Worm (Caenorhabditis elegans) whole organism, midembryonic: ENCODE measurements around the gene ZK632.9.

ENCODE experiments used
- flt-1 ChIP-seq: fragments of 200-800 bp; sonication (Bioruptor generic); IDR thresholded peaks from 2 replicates; pipeline ENCODE4 v1.3.6; 2022; ENCODE audit warnings: missing genetic modification characterization, missing compliant biosample characterization
- ref-1 ChIP-seq: fragments of 200-800 bp; sonication (Bioruptor generic); conservative IDR thresholded peaks from 2 replicates; pipeline ENCODE4 v1.3.6; 2022; ENCODE audit warnings: missing genetic modification reagents, missing genetic modification characterization, missing compliant biosample characterization
- ztf-23 ChIP-seq: fragments of 200-800 bp; sonication (Bioruptor generic); IDR thresholded peaks from 2 replicates; pipeline ENCODE4 v1.3.6; 2022; ENCODE audit warnings: missing genetic modification reagents, missing genetic modification characterization, missing compliant biosample characterization

ce11 chrIII:9807560-9808046 lies 17.6 kb downstream of the ZK632.9 start:
- TF ChIP-seq ztf-23 (no peak), flt-1 (GFP tag; lab: Robert Waterston, UW) (no peak), ref-1 (GFP tag; lab: Robert Waterston, UW) (no peak)
